Fruit fly (Drosophila melanogaster): ENCODE measurements around the gene qua.
A peak's percentile ranks its signal among the peaks of the same experiment; 100 is the strongest.

The qua gene

DNA sequence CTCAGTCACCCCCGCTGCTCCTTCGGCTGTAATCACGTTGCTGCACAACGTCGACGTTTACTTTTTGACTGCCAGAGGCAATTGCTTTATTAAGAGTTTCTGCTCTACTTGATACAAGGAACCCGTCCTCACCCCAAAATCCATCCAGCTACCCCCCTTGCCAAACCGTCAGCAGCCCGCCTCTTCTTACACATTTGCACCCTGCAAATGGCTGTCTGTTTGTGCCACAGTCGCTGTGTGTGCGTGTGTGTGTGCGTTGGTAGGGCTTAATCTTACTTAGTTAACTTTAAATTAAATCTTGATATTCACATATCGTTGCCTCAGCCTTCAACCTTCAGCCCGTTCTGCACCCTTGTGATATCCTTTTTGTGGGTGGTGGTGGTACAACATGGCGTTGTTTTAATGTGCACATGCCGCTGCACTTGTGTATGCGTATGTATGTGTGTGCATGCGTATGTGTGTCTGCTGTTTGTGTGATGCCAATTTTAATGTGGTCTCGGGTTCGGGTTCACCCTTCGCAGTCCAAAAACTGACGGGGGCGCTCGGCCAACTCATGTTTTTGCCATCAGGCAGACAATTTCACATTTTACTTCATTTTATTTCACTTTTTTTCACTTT lies 45.8 kb upstream of the qua start (continued):
- TF ChIP-seq H2.0 (GFP tag; IDR thresholded peaks at IDR 0.05) (no peak), oc (tag; optimal IDR thresholded peaks at IDR 0.05) (peak; percentile 53), cg (GFP tag; optimal IDR thresholded peaks at IDR 0.05) (peak; percentile 50), nerfin-1 (tag; optimal IDR thresholded peaks at IDR 0.05) (peak; percentile 94), Vsx1 (GFP tag; optimal IDR thresholded peaks at IDR 0.05) (no peak), ci (GFP tag; IDR thresholded peaks at IDR 0.05) (0 out of 3 replicates have a peak, but pooled peaks have one; percentile 45), abd-A (tag; optimal IDR thresholded peaks at IDR 0.05) (peak; percentile 11), Rfx (GFP tag; IDR thresholded peaks at IDR 0.05) (0 out of 2 replicates have a peak, but pooled peaks have one; percentile 6), sug (tag; optimal IDR thresholded peaks at IDR 0.05) (no peak), CG17328 (GFP tag; IDR thresholded peaks at IDR 0.05) (no peak), kni (GFP tag; optimal IDR thresholded peaks at IDR 0.05) (peak; percentile 57), Atf6 (GFP tag; IDR thresholded peaks at IDR 0.05) (no peak)

DNA sequence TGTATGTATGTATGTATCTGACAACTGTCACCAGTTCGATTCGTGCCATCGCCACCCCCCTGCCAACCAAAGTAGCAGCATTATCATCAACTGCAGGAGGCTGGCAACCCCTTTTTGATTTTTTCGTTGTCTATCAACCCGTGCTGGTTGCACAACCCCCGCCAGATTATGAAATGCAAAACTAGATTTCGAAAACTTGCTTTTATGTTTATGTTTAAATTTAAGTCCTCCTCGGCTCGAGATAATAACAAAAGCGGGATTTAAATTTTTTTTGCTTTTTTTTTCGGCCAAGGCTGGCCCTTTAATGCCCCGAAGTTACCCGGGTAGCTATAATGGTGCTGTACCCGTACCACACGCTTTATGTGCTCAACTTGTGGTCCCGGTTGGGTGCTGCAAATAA lies 44.1 kb upstream of the qua start:
- no peak for TF ChIP-seq dmrt99B (tag; optimal IDR thresholded peaks at IDR 0.05)
- no peak for TF ChIP-seq gt (GFP tag; IDR thresholded peaks at IDR 0.05)
- TF ChIP-seq chm (GFP tag; IDR thresholded peaks at IDR 0.05) = no peak
- 0 out of 2 replicates have a peak, but pooled peaks have one; percentile 12 for TF ChIP-seq CG32767 (GFP tag; IDR thresholded peaks at IDR 0.05)
- TF ChIP-seq lola (GFP tag; optimal IDR thresholded peaks at IDR 0.05) = no peak
- no peak for TF ChIP-seq pfk (GFP tag; optimal IDR thresholded peaks at IDR 0.05)
- TF ChIP-seq CG7987 (GFP tag; optimal IDR thresholded peaks at IDR 0.05) = no peak
- no peak for TF ChIP-seq repo (GFP tag; optimal IDR thresholded peaks at IDR 0.05)
- peak; percentile 74 for TF ChIP-seq oc (tag; optimal IDR thresholded peaks at IDR 0.05)
- no peak for TF ChIP-seq BtbVII (GFP tag; optimal IDR thresholded peaks at IDR 0.05)
- TF ChIP-seq CrebB (tag; optimal IDR thresholded peaks at IDR 0.05) = no peak
- no peak for TF ChIP-seq lmd (GFP tag; IDR thresholded peaks at IDR 0.05)
- TF ChIP-seq chn (GFP tag; optimal IDR thresholded peaks at IDR 0.05) = no peak
- TF ChIP-seq pros (GFP tag; optimal IDR thresholded peaks at IDR 0.05) = peak; percentile 52
- peak; percentile 25 for TF ChIP-seq nerfin-1 (tag; optimal IDR thresholded peaks at IDR 0.05)
- no peak for TF ChIP-seq pan (optimal IDR thresholded peaks at IDR 0.05)
- no peak for TF ChIP-seq pan (GFP tag; optimal IDR thresholded peaks at IDR 0.05 in 1 of 2, IDR thresholded peaks at IDR 0.05 in 1 of 2)
- TF ChIP-seq sqz (GFP tag; optimal IDR thresholded peaks at IDR 0.05) = peak; percentile 55
- no peak for TF ChIP-seq CG1602 (GFP tag; optimal IDR thresholded peaks at IDR 0.05)
- no peak for TF ChIP-seq Tbp (GFP tag; optimal IDR thresholded peaks at IDR 0.05)
- no peak for TF ChIP-seq shn (GFP tag; optimal IDR thresholded peaks at IDR 0.05)

DNA sequence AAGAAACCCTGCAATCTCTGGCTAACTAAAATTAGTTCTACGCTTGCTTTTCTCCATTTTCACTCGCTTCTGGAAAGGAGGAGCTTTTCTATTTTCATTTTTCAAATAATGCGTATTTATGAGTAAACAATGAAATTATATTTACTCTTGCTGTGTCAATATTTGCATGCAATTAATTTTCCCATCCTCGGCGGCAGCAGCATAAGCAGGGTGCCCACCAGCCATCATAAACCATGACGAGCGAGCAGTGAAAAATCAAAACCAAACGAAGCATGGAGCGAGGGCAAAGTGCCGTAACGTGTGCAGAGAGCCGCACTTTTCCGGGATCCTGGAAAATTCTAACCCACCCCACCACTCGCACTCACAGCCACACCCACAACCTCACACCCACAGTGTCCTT lies 36.8 kb upstream of the qua start:
- TF ChIP-seq klu (GFP tag; IDR thresholded peaks at IDR 0.05) = no peak
- peak; percentile 54 for TF ChIP-seq lab (GFP tag; optimal IDR thresholded peaks at IDR 0.05)
- peak; percentile 14 for TF ChIP-seq Hmr (GFP tag; optimal IDR thresholded peaks at IDR 0.05)
- TF ChIP-seq nerfin-1 (tag; optimal IDR thresholded peaks at IDR 0.05) = peak; percentile 17
- TF ChIP-seq CG18599 (GFP tag; optimal IDR thresholded peaks at IDR 0.05) = peak; percentile 66
- TF ChIP-seq CG2678 (tag; optimal IDR thresholded peaks at IDR 0.05) = peak; percentile 15
- peak; percentile 6 for TF ChIP-seq CG6813 (GFP tag; optimal IDR thresholded peaks at IDR 0.05)
- no peak for TF ChIP-seq Xrp1 (GFP tag; IDR thresholded peaks at IDR 0.05)
- peak; percentile 16 for TF ChIP-seq sens (GFP tag)
- no peak for TF ChIP-seq CG15269 (tag; optimal IDR thresholded peaks at IDR 0.05)
- TF ChIP-seq CG8290 (GFP tag; optimal IDR thresholded peaks at IDR 0.05) = no peak
- peak in 1 of 2 experiments; percentile 3 for TF ChIP-seq CG8290 (tag; optimal IDR thresholded peaks at IDR 0.05)
- TF ChIP-seq stc (GFP tag; IDR thresholded peaks at IDR 0.05) = peak; percentile 9; the same call in 1 of the 2 replicates
